Fruit fly (Drosophila melanogaster): ENCODE data around the gene CG9168.
A peak's percentile ranks its signal among the peaks of the same experiment; 100 is the strongest.

CG9168 gene

DNA sequence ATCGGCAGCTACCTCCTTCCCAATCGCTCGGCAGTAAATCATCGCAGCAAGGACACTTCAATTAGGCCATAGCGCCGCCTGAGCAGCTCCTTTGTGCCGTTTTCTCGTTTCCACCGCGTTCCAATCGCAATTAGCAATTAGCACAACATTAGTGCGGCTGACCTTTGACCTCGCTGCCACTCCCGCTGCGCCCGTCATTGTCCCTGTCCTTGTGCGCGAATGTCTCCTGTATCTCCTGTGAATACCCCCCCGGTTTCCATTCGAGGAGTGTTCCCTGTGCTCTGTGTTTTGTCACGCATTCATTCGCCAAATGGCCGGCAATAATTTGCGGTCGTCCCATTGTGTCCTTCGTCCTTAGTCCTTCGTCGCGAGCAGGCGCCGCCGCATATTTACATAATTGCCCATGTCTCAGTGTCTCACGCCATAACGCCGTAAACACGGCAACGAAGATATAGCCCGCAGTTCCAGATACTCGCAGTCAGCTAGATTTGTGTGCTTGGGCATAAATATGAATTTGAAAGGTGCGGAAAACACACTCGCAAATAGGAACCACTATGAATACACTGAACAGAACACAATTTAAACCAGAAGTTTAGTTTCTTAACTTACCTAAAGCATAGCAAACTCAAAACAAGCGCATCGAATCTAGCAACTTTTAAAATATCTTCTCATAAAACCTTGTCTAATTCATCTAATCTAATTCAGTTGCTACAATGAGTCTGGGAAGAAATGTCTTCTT is at the start of gene CG9168:
TSS of gene CG9168 (plus strand) at position 689 of the 739 bp plus-strand sequence.
- no peak for TF ChIP-seq CG1792 (GFP tag; optimal IDR thresholded peaks at IDR 0.05)
- TF ChIP-seq Myb (GFP tag; optimal IDR thresholded peaks at IDR 0.05) = no peak
- TF ChIP-seq pho (GFP tag; optimal IDR thresholded peaks at IDR 0.05) = no peak
- peak in 1 of 2 experiments; percentile 83 for TF ChIP-seq tll (GFP tag; optimal IDR thresholded peaks at IDR 0.05)
- TF ChIP-seq CG10979 (tag; optimal IDR thresholded peaks at IDR 0.05) = no peak
- no peak for TF ChIP-seq CG3281 (GFP tag; optimal IDR thresholded peaks at IDR 0.05)
- peak; percentile 99 for TF ChIP-seq zen (tag; optimal IDR thresholded peaks at IDR 0.05)
- TF ChIP-seq Med (GFP tag) = no peak
- TF ChIP-seq CG8924 (tag; optimal IDR thresholded peaks at IDR 0.05) = no peak
- TF ChIP-seq cad (GFP tag; optimal IDR thresholded peaks at IDR 0.05) = peak; percentile 85
- TF ChIP-seq D (optimal IDR thresholded peaks at IDR 0.05) = peak; percentile 98
- no peak for TF ChIP-seq D (GFP tag; optimal IDR thresholded peaks at IDR 0.05)
- TF ChIP-seq CG13287 (GFP tag; IDR thresholded peaks at IDR 0.05; ENCODE audit: partially characterized antibody) = no peak
- TF ChIP-seq CG12659 (GFP tag; optimal IDR thresholded peaks at IDR 0.05) = no peak
- peak; percentile 9 for TF ChIP-seq abd-A (tag; optimal IDR thresholded peaks at IDR 0.05)
- TF ChIP-seq CG15011 (GFP tag; optimal IDR thresholded peaks at IDR 0.05) = no peak

DNA sequence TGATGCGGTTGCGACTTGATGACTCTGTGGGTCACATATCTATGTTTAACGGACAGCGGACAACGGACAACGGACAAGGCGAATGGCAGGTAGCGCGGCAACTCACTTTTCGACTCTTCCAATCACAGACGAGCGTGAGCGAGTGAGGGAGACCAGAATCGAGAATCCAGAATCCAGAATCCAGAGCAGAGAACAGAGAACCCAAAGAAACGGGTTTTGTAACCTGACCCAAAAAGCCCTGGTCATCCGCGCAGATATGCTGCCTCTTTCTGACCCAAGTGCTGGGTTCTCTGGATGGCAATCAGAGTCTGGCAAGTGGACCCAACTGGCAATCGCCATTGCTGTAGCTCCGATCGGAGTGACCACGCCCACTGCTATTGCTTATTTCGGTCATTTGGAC is 46.5 kb upstream of the CG9168 start:
- TF ChIP-seq Dfd (GFP tag; optimal IDR thresholded peaks at IDR 0.05) (no peak), Nf-YA (GFP tag; IDR thresholded peaks at IDR 0.05) (peak; percentile 38; the same call in 1 of the 2 replicates), CG8944 (GFP tag; optimal IDR thresholded peaks at IDR 0.05) (no peak), fd3F (GFP tag; optimal IDR thresholded peaks at IDR 0.05) (no peak), btn (GFP tag; optimal IDR thresholded peaks at IDR 0.05) (no peak), Ets65A (GFP tag) (peak; percentile 56), CG10431 (GFP tag; optimal IDR thresholded peaks at IDR 0.05) (no peak), Lpt (GFP tag; optimal IDR thresholded peaks at IDR 0.05) (no peak), CG7271 (tag; optimal IDR thresholded peaks at IDR 0.05) (no peak), gce (GFP tag; IDR thresholded peaks at IDR 0.05) (no peak), ERR (GFP tag; optimal IDR thresholded peaks at IDR 0.05) (no peak), bab2 (GFP tag; optimal IDR thresholded peaks at IDR 0.05) (no peak), zen (tag; optimal IDR thresholded peaks at IDR 0.05) (peak; percentile 37), CkIIα-i1 (GFP tag; IDR thresholded peaks at IDR 0.05) (no peak), her (GFP tag; optimal IDR thresholded peaks at IDR 0.05) (no peak), al (GFP tag; IDR thresholded peaks at IDR 0.05) (no peak), Pdp1 (GFP tag; optimal IDR thresholded peaks at IDR 0.05) (no peak), tin (GFP tag; optimal IDR thresholded peaks at IDR 0.05) (no peak), CG30020 (tag; optimal IDR thresholded peaks at IDR 0.05) (no peak), Deaf1 (tag; optimal IDR thresholded peaks at IDR 0.05) (no peak), Nf-YB (GFP tag; optimal IDR thresholded peaks at IDR 0.05) (peak; percentile 95), CG14667 (GFP tag; IDR thresholded peaks at IDR 0.05) (no peak), CG12104 (GFP tag; optimal IDR thresholded peaks at IDR 0.05) (no peak), Aef1 (GFP tag; IDR thresholded peaks at IDR 0.05) (no peak), zfh2 (GFP tag; optimal IDR thresholded peaks at IDR 0.05) (no peak), abd-A (tag; optimal IDR thresholded peaks at IDR 0.05) (no peak), tll (GFP tag; optimal IDR thresholded peaks at IDR 0.05) (peak in 1 of 2 experiments; percentile 84), stwl (tag; optimal IDR thresholded peaks at IDR 0.05) (no peak), ems (GFP tag; optimal IDR thresholded peaks at IDR 0.05) (no peak), Nf-YC (tag; optimal IDR thresholded peaks at IDR 0.05) (peak; percentile 83), CG2875 (GFP tag; optimal IDR thresholded peaks at IDR 0.05) (no peak), shn (GFP tag; optimal IDR thresholded peaks at IDR 0.05) (no peak), CG15514 (GFP tag; optimal IDR thresholded peaks at IDR 0.05) (no peak), CG17802 (tag; optimal IDR thresholded peaks at IDR 0.05) (no peak), Poxn (GFP tag; IDR thresholded peaks at IDR 0.05) (no peak), CG1832 (GFP tag; optimal IDR thresholded peaks at IDR 0.05) (peak; percentile 46)

Measured in whole organism, embryonic.